Fruit fly (Drosophila melanogaster) whole organism, adult: ENCODE results near the gene CG34276.

Experiments used
- CG11617 ChIP-seq: fragments of 200-800 bp; sonication (Bioruptor generic); optimal IDR thresholded peaks from 2 replicates; lab custom pipeline; 2017; ENCODE audit warnings: mild to moderate bottlenecking, missing biosample characterization, missing genetic modification reagents, missing genetic modification characterization
- CG12768 ChIP-seq: fragments of 200-800 bp; sonication (Bioruptor generic); optimal IDR thresholded peaks from 2 replicates; lab custom pipeline; 2017; ENCODE audit warnings: missing biosample characterization, missing genetic modification characterization, mild to moderate bottlenecking, moderate library complexity, missing genetic modification reagents
- CG14711 ChIP-seq: fragments of 200-800 bp; sonication (Bioruptor generic); optimal IDR thresholded peaks from 2 replicates; lab custom pipeline; 2018; ENCODE audit warnings: missing biosample characterization, mild to moderate bottlenecking, missing genetic modification characterization, moderate library complexity
- CG1620 ChIP-seq: fragments of 200-800 bp; sonication (Bioruptor generic); optimal IDR thresholded peaks from 2 replicates; lab custom pipeline; 2016; ENCODE audit warnings: missing biosample characterization, missing genetic modification characterization
- CG33017 ChIP-seq: fragments of 200-800 bp; sonication (Bioruptor generic); optimal IDR thresholded peaks from 2 replicates; lab custom pipeline; 2018; ENCODE audit warnings: missing biosample characterization, mild to moderate bottlenecking, missing genetic modification characterization, moderate library complexity
- CG5204 ChIP-seq: fragments of 200-800 bp; sonication (Bioruptor generic); optimal IDR thresholded peaks from 2 replicates; lab custom pipeline; 2016; ENCODE audit warnings: missing biosample characterization, missing genetic modification characterization
- CG7045 ChIP-seq: fragments of 200-800 bp; sonication (Bioruptor generic); optimal IDR thresholded peaks from 2 replicates; lab custom pipeline; 2017; ENCODE audit warnings: missing biosample characterization, mild to moderate bottlenecking, missing genetic modification characterization
- CG7101 ChIP-seq: fragments of 200-800 bp; sonication (Bioruptor generic); optimal IDR thresholded peaks from 2 replicates; lab custom pipeline; 2018; ENCODE audit warnings: missing biosample characterization, mild to moderate bottlenecking, missing genetic modification characterization, moderate library complexity
- Clk ChIP-seq: fragments of 200-800 bp; sonication (Bioruptor generic); optimal IDR thresholded peaks from 2 replicates; lab custom pipeline; 2017; ENCODE audit warnings: missing biosample characterization, missing genetic modification characterization
- Crg-1 ChIP-seq: fragments of 200-800 bp; sonication (Bioruptor generic); optimal IDR thresholded peaks from 2 replicates; lab custom pipeline; 2016; ENCODE audit warnings: missing biosample characterization, missing genetic modification characterization
- Hr96 ChIP-seq: fragments of 200-800 bp; sonication (Bioruptor generic); optimal IDR thresholded peaks from 2 replicates; lab custom pipeline; 2016; ENCODE audit warnings: missing biosample characterization, missing genetic modification characterization
- Mnt ChIP-seq: fragments of 200-800 bp; sonication (Bioruptor generic); optimal IDR thresholded peaks from 2 replicates; lab custom pipeline; 2016; ENCODE audit warnings: missing biosample characterization, mild to moderate bottlenecking, missing genetic modification characterization
- bab1 ChIP-seq: fragments of 200-800 bp; sonication (Bioruptor generic); optimal IDR thresholded peaks from 3 replicates; lab custom pipeline; 2019; ENCODE audit warnings: missing biosample characterization, mild to moderate bottlenecking, missing genetic modification characterization, moderate library complexity
- cic ChIP-seq: fragments of 200-800 bp; sonication (Bioruptor generic); optimal IDR thresholded peaks from 2 replicates; lab custom pipeline; 2017; ENCODE audit warnings: missing biosample characterization, mild to moderate bottlenecking, missing genetic modification characterization, moderate library complexity
- cnc ChIP-seq, 2 experiments: fragments of >200 bp; optimal IDR thresholded peaks; 2 replicates each; lab custom pipeline; 2017
- kay ChIP-seq: fragments of 200-800 bp; sonication (Bioruptor generic); peaks from one replicate; lab custom pipeline; 2016; ENCODE audit warnings: missing biosample characterization, missing genetic modification characterization, borderline replicate concordance
- ovo ChIP-seq: fragments of 200-800 bp; sonication (Bioruptor generic); optimal IDR thresholded peaks from 2 replicates; lab custom pipeline; 2016; ENCODE audit warnings: missing biosample characterization, missing genetic modification characterization
- pad ChIP-seq: fragments of 200-800 bp; sonication (Bioruptor generic); optimal IDR thresholded peaks from 3 replicates; lab custom pipeline; 2017; ENCODE audit warnings: missing biosample characterization, missing genetic modification characterization, mild to moderate bottlenecking, moderate library complexity, missing genetic modification reagents
- tj ChIP-seq: fragments of 200-800 bp; sonication (Bioruptor generic); optimal IDR thresholded peaks from 3 replicates; lab custom pipeline; 2017; ENCODE audit warnings: missing biosample characterization, mild to moderate bottlenecking, missing genetic modification characterization, moderate library complexity
- toe ChIP-seq: fragments of 200-800 bp; sonication (Bioruptor generic); optimal IDR thresholded peaks from 2 replicates; lab custom pipeline; 2016; ENCODE audit warnings: missing biosample characterization, missing genetic modification characterization

Gene CG34276

dm6 chr3R:15972298-15972978, 47.0 kb downstream of the CG34276 start, which contains the start of gene mor:
TSS of gene mor (minus strand) at chr3R:15972913.
- TF ChIP-seq pad (GFP tag; lab: Kevin White, UChicago): peak; percentile 17
- TF ChIP-seq CG12768 (GFP tag; lab: Kevin White, UChicago): no peak

dm6 chr3R:15972979-15973486, 47.6 kb downstream of the CG34276 start, which contains the start of gene Hel89B:
TSS of gene Hel89B (plus strand) at chr3R:15973298.
- TF ChIP-seq CG5204 (GFP tag; lab: Kevin White, UChicago) (peak; percentile 78), bab1 (GFP tag; lab: Kevin White, UChicago) (peak; percentile 56), pad (GFP tag; lab: Kevin White, UChicago) (no peak), CG12768 (GFP tag; lab: Kevin White, UChicago) (no peak), Crg-1 (GFP tag; lab: Kevin White, UChicago) (no peak), ovo (GFP tag; lab: Kevin White, UChicago) (peak; percentile 9), CG33017 (tag; lab: Kevin White, UChicago) (peak; percentile 23), cnc (optimal IDR thresholded peaks at IDR 0.05; lab: Kevin White, UChicago) (no peak), tj (GFP tag; lab: Kevin White, UChicago) (peak; percentile 45), CG7101 (tag; lab: Kevin White, UChicago) (peak; percentile 50), Mnt (peak; percentile 59), Hr96 (peak; percentile 57), CG11617 (GFP tag; lab: Kevin White, UChicago) (peak; percentile 54), kay (GFP tag; lab: Kevin White, UChicago) (no peak), CG7045 (GFP tag; lab: Kevin White, UChicago) (peak; percentile 4), CG14711 (tag; lab: Kevin White, UChicago) (peak; percentile 33), toe (GFP tag; lab: Kevin White, UChicago) (peak; percentile 89), CG1620 (peak; percentile 52), cic (GFP tag; lab: Kevin White, UChicago) (no peak), Clk (no peak)

dm6 chr3R:15973488-15973975, 48.1 kb downstream of the CG34276 start:
- no peak for TF ChIP-seq cnc (optimal IDR thresholded peaks at IDR 0.05; lab: Kevin White, UChicago)
- TF ChIP-seq Crg-1 (GFP tag; lab: Kevin White, UChicago): peak; percentile 53
- TF ChIP-seq CG12768 (GFP tag; lab: Kevin White, UChicago): peak; percentile 21
- peak; percentile 98 for TF ChIP-seq cic (GFP tag; lab: Kevin White, UChicago)
- peak; percentile 15 for TF ChIP-seq toe (GFP tag; lab: Kevin White, UChicago)
- no peak for TF ChIP-seq kay (GFP tag; lab: Kevin White, UChicago)
- peak; percentile 2 for TF ChIP-seq CG11617 (GFP tag; lab: Kevin White, UChicago)
- peak; percentile 82 for TF ChIP-seq pad (GFP tag; lab: Kevin White, UChicago)
- no peak for TF ChIP-seq CG14711 (tag; lab: Kevin White, UChicago)
- no peak for TF ChIP-seq ovo (GFP tag; lab: Kevin White, UChicago)
- no peak for TF ChIP-seq CG1620
- TF ChIP-seq CG7101 (tag; lab: Kevin White, UChicago): peak; percentile 12
- TF ChIP-seq CG7045 (GFP tag; lab: Kevin White, UChicago): no peak
- TF ChIP-seq CG5204 (GFP tag; lab: Kevin White, UChicago): no peak
- TF ChIP-seq Hr96: peak; percentile 17
- peak; percentile 69 for TF ChIP-seq Mnt
- TF ChIP-seq tj (GFP tag; lab: Kevin White, UChicago): peak; percentile 19

dm6 chr3R:15974235-15974634, 48.8 kb downstream of the CG34276 start:
- TF ChIP-seq CG14711 (tag; lab: Kevin White, UChicago): peak; percentile 70
- peak; percentile 39 for TF ChIP-seq tj (GFP tag; lab: Kevin White, UChicago)
- no peak for TF ChIP-seq ovo (GFP tag; lab: Kevin White, UChicago)
- TF ChIP-seq CG33017 (tag; lab: Kevin White, UChicago): peak; percentile 80
- TF ChIP-seq Hr96: no peak
- peak; percentile 82 for TF ChIP-seq CG5204 (GFP tag; lab: Kevin White, UChicago)
- peak; percentile 33 for TF ChIP-seq CG1620
- peak; percentile 87 for TF ChIP-seq CG7045 (GFP tag; lab: Kevin White, UChicago)
- peak; percentile 81 for TF ChIP-seq CG11617 (GFP tag; lab: Kevin White, UChicago)
- TF ChIP-seq Crg-1 (GFP tag; lab: Kevin White, UChicago): no peak
- TF ChIP-seq CG12768 (GFP tag; lab: Kevin White, UChicago): peak; percentile 76
- TF ChIP-seq Mnt: peak; percentile 25
- TF ChIP-seq kay (GFP tag; lab: Kevin White, UChicago): no peak
- peak; percentile 44 for TF ChIP-seq Clk
- no peak for TF ChIP-seq cnc (optimal IDR thresholded peaks at IDR 0.05; lab: Kevin White, UChicago)
- peak; percentile 4 for TF ChIP-seq pad (GFP tag; lab: Kevin White, UChicago)
- TF ChIP-seq cic (GFP tag; lab: Kevin White, UChicago): peak; percentile 53
- peak; percentile 29 for TF ChIP-seq bab1 (GFP tag; lab: Kevin White, UChicago)
- peak; percentile 76 for TF ChIP-seq CG7101 (tag; lab: Kevin White, UChicago)
- TF ChIP-seq toe (GFP tag; lab: Kevin White, UChicago): peak; percentile 78

dm6 chr3R:15975170-15975569, 49.7 kb downstream of the CG34276 start:
- TF ChIP-seq CG5204 (GFP tag; lab: Kevin White, UChicago): no peak
- TF ChIP-seq cic (GFP tag; lab: Kevin White, UChicago): peak; percentile 41
